Worm (Caenorhabditis elegans) whole organism, L4/young adult: Measurements from ENCODE around the gene gmeb-1.

Experiments used
- W03F9.2 ChIP-seq: fragments of 150-350 bp; optimal IDR thresholded peaks from 2 replicates; lab custom pipeline; 2014; ENCODE audit warnings: missing biosample characterization, missing genetic modification characterization
- him-1 ChIP-seq: sonication (generic microtip); optimal IDR thresholded peaks from 2 replicates; lab custom pipeline; 2016; ENCODE audit warnings: missing genotype, missing genetic modification reagents, missing genetic modification characterization, missing compliant biosample characterization

DNA sequence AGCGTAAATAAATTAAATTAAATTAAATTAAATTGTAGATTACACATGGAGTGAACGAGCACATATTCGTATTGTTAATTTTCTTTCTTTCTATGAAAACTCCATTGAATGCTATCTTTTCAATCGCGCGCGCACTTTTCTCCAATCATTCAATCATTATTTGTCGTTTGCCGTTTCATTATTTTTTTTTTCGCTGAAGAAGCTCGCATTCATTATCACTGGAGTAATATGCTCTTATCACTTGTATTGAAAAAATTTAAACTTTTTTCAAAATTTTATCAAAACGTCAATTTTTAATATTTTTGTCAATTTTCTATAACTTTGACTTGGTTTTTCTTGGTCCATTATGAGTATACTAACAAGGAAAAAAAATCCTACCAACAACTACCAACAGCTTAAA lies 46.1 kb downstream of the gmeb-1 start:
- no peak for TF ChIP-seq him-1 (tag; lab: Kevin White, UChicago)
- TF ChIP-seq W03F9.2 (tag; lab: Kevin White, UChicago), result no peak
